Fruit fly (Drosophila melanogaster): Measurements from ENCODE around the gene CG3708.

The CG3708 gene

dm6 chrX:948285-948556 is 18.3 kb upstream of the CG3708 start (continued):
- TF ChIP-seq CG7839 (tag; optimal IDR thresholded peaks at IDR 0.05) (peak; percentile 34), CG34422 (GFP tag; IDR thresholded peaks at IDR 0.05) (no peak), CG17612 (GFP tag; IDR thresholded peaks at IDR 0.05) (0 out of 2 replicates have a peak, but pooled peaks have one; percentile 8), dan (GFP tag; IDR thresholded peaks at IDR 0.05) (no peak), CG3847 (GFP tag; IDR thresholded peaks at IDR 0.05) (peak; percentile 27; the same call in 1 of the 2 replicates), CG18599 (GFP tag; optimal IDR thresholded peaks at IDR 0.05) (peak; percentile 75), croc (GFP tag; conservative IDR thresholded peaks at IDR 0.05) (no peak), sisA (GFP tag; IDR thresholded peaks at IDR 0.05) (no peak), CG12236 (GFP tag; optimal IDR thresholded peaks at IDR 0.05) (no peak), ara (GFP tag; IDR thresholded peaks at IDR 0.05) (no peak)

dm6 chrX:947450-948284 is 17.8 kb upstream of the CG3708 start, which contains the start of gene CG3699:
TSS of gene CG3699 (minus strand) at chrX:947500.
- TF ChIP-seq Gug (GFP tag; IDR thresholded peaks at IDR 0.05) (no peak; the same call in 3 of the 4 replicates), CG13296 (GFP tag; optimal IDR thresholded peaks at IDR 0.05) (peak; percentile 62), CG6683 (GFP tag; optimal IDR thresholded peaks at IDR 0.05) (no peak), Bteb2 (GFP tag; optimal IDR thresholded peaks at IDR 0.05) (no peak), CG17802 (tag; optimal IDR thresholded peaks at IDR 0.05) (no peak), CG18262 (tag; optimal IDR thresholded peaks at IDR 0.05) (peak; percentile 28), salm (tag; optimal IDR thresholded peaks at IDR 0.05) (no peak), CG3407 (GFP tag; optimal IDR thresholded peaks at IDR 0.05) (no peak), CG6175 (GFP tag; IDR thresholded peaks at IDR 0.05) (0 out of 3 replicates have a peak, but pooled peaks have one; percentile 10), gt (GFP tag; IDR thresholded peaks at IDR 0.05) (no peak), zfh2 (GFP tag; optimal IDR thresholded peaks at IDR 0.05) (peak; percentile 47), BtbVII (GFP tag; optimal IDR thresholded peaks at IDR 0.05) (peak; percentile 56), MESR4 (GFP tag; optimal IDR thresholded peaks at IDR 0.05) (no peak), Dek (tag; optimal IDR thresholded peaks at IDR 0.05) (peak; percentile 7), pros (GFP tag; optimal IDR thresholded peaks at IDR 0.05) (no peak), Pdp1 (GFP tag; optimal IDR thresholded peaks at IDR 0.05) (peak; percentile 20 to 76), Fer1 (GFP tag; optimal IDR thresholded peaks at IDR 0.05) (peak; percentile 52), CG2875 (GFP tag; optimal IDR thresholded peaks at IDR 0.05) (no peak), Ets97D (GFP tag; optimal IDR thresholded peaks at IDR 0.05) (no peak), CG16813 (GFP tag; IDR thresholded peaks at IDR 0.05; ENCODE audit: partially characterized antibody) (no peak), pho (GFP tag; optimal IDR thresholded peaks at IDR 0.05) (peak; percentile 37), trh (GFP tag; optimal IDR thresholded peaks at IDR 0.05) (no peak), CG6254 (GFP tag; optimal IDR thresholded peaks at IDR 0.05) (no peak), CG14014 (GFP tag; IDR thresholded peaks at IDR 0.05) (peak; percentile 46; the same call in 1 of the 2 replicates), Rx (GFP tag; IDR thresholded peaks at IDR 0.05) (no peak), Nf-YB (GFP tag; optimal IDR thresholded peaks at IDR 0.05) (peak; percentile 11), shn (GFP tag; optimal IDR thresholded peaks at IDR 0.05) (no peak), CG2129 (GFP tag; IDR thresholded peaks at IDR 0.05; ENCODE audit: partially characterized antibody) (no peak), dysf (GFP tag; IDR thresholded peaks at IDR 0.05) (peak; percentile 65; the same call in 2 of the 3 replicates), CG7745 (tag; optimal IDR thresholded peaks at IDR 0.05) (no peak), pnt (GFP tag; optimal IDR thresholded peaks at IDR 0.05) (peak; percentile 16), ash1 (GFP tag; optimal IDR thresholded peaks at IDR 0.05) (no peak), ase (GFP tag; IDR thresholded peaks at IDR 0.05) (no peak), CG17612 (GFP tag; IDR thresholded peaks at IDR 0.05) (no peak), CrebB (tag; optimal IDR thresholded peaks at IDR 0.05) (peak; percentile 25), jumu (GFP tag; optimal IDR thresholded peaks at IDR 0.05) (no peak), sug (tag; optimal IDR thresholded peaks at IDR 0.05) (peak; percentile 82), CG7987 (GFP tag; optimal IDR thresholded peaks at IDR 0.05) (no peak), CG4282 (GFP tag; optimal IDR thresholded peaks at IDR 0.05) (no peak)
